Worm (Caenorhabditis elegans) whole organism, young adult: ENCODE measurements around the gene Y59A8B.25.

Experiments used
- let-526 ChIP-seq: fragments of 200-800 bp; sonication (Bioruptor generic); IDR thresholded peaks from 2 replicates; pipeline ENCODE4 v1.3.6; 2022; ENCODE audit warnings: missing genetic modification reagents, missing genetic modification characterization, missing compliant biosample characterization
- unc-62 ChIP-seq: fragments of 150-350 bp; optimal IDR thresholded peaks from 2 replicates; lab custom pipeline; 2014; ENCODE audit warnings: missing biosample characterization, missing genetic modification reagents, missing genetic modification characterization
- zfh-2 ChIP-seq: fragments of 200-800 bp; sonication (Bioruptor generic); conservative IDR thresholded peaks from 2 replicates; pipeline ENCODE4 v1.3.6; 2022; ENCODE audit warnings: missing genetic modification reagents, missing genetic modification characterization, missing compliant biosample characterization

DNA sequence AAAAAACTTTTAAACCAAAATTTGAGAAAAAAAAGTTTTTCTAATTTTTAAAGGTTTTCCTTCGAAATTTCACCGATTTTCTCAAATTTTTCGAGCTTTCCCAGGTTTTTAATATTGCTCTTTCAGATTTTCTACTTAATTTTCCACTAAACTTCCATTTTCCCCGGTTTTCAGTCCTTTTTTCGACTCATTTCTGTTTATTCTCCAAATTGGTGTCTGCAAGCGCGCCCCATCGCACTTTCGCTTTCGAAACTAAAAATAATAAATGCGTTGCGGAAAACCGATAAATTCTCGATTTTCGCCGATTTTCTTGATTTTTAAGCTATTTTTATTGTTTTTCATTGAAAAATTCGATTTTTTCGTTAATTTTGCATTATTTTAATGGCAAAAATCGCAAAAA, 33.7 kb downstream of the Y59A8B.25 start:
- TF ChIP-seq let-526 (GFP tag; lab: Robert Waterston, UW) (no peak), zfh-2 (GFP tag; lab: Robert Waterston, UW) (no peak), unc-62 (GFP tag; lab: Kevin White, UChicago) (no peak)
